Fruit fly (Drosophila melanogaster) whole organism, prepupa: ENCODE measurements around the gene CG9933.
A peak's percentile ranks its signal among the peaks of the same experiment; 100 is the strongest.

Experiments used
- CG11902 ChIP-seq: fragments of 200-800 bp; sonication (Bioruptor generic); optimal IDR thresholded peaks from 3 replicates; lab custom pipeline; 2016; ENCODE audit warnings: missing biosample characterization, missing genetic modification characterization
- CG15336 ChIP-seq: fragments of 200-800 bp; sonication (Bioruptor generic); IDR thresholded peaks from 2 replicates; pipeline ENCODE4 v1.3.6; 2022; ENCODE audit warnings: missing biosample characterization, missing genetic modification characterization
- CG3032 ChIP-seq: fragments of 200-800 bp; optimal IDR thresholded peaks from 2 replicates; lab custom pipeline; 2019; ENCODE audit warnings: missing biosample characterization, mild to moderate bottlenecking, missing genetic modification characterization, moderate library complexity
- CG4318 ChIP-seq: fragments of 200-800 bp; sonication (Bioruptor generic); optimal IDR thresholded peaks from 3 replicates; lab custom pipeline; 2017; ENCODE audit warnings: missing biosample characterization, mild to moderate bottlenecking, missing genetic modification characterization
- CG6163 ChIP-seq: fragments of 200-800 bp; sonication (Bioruptor generic); IDR thresholded peaks from 3 replicates; pipeline ENCODE4 v1.3.6; 2022; ENCODE audit warnings: missing biosample characterization, missing genetic modification characterization
- CG6792 ChIP-seq: fragments of 200-800 bp; sonication (Bioruptor generic); optimal IDR thresholded peaks from 3 replicates; lab custom pipeline; 2016; ENCODE audit warnings: missing biosample characterization, missing genetic modification characterization
- Gug ChIP-seq: fragments of 200-800 bp; sonication (Bioruptor generic); IDR thresholded peaks from 2 replicates; pipeline ENCODE4 v1.3.6; 2022; ENCODE audit warnings: missing biosample characterization, missing genetic modification characterization
- Hr38 ChIP-seq: sonication (Bioruptor generic); optimal IDR thresholded peaks from 2 replicates; lab custom pipeline; 2016; ENCODE audit warnings: missing biosample characterization, missing genetic modification characterization
- OdsH ChIP-seq: fragments of 200-800 bp; sonication (Bioruptor generic); optimal IDR thresholded peaks from 3 replicates; lab custom pipeline; 2016; ENCODE audit warnings: missing biosample characterization, missing genetic modification characterization
- esn ChIP-seq: fragments of 200-800 bp; sonication (Bioruptor generic); optimal IDR thresholded peaks from 2 replicates; lab custom pipeline; 2016; ENCODE audit warnings: missing biosample characterization, mild to moderate bottlenecking, missing genetic modification characterization, moderate library complexity
- spab ChIP-seq: fragments of 200-800 bp; sonication (Bioruptor generic); optimal IDR thresholded peaks from 2 replicates; lab custom pipeline; 2017; ENCODE audit warnings: missing biosample characterization, mild to moderate bottlenecking, missing genetic modification characterization, missing genetic modification reagents

DNA sequence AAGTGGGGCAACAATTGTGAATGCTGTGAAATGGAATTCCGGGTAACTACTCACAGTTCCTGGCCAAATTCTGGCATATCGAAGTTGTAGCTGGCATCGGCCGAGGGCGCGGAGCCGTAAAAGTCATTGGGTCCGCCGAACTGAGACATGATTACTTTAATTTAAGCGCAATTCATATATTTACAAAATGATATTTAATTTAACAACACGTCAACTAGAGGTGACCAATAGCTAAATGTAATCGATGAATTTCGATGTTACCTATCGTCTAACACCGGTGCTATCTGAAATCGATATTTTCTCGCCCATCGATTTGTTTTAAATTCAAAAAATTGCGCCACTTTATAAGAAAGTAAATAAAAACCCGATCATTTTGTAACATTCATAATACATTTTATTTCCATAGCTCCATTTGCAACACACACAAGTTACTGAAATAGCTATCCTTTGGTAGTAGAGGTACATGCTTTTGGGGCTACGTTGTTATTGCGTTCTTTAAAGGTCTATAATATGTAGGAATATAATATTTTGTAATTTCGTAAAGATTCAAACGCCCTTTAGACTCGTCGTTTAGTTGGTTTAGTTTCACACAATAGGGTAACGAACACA lies 20.6 kb downstream of the CG9933 start, which contains the start of gene Yip1d1:
- TF ChIP-seq CG11902 (GFP tag; lab: Kevin White, UChicago) (no peak), CG6792 (no peak), esn (GFP tag; lab: Kevin White, UChicago) (peak; percentile 16), Hr38 (GFP tag; lab: Kevin White, UChicago) (no peak), CG3032 (no peak), OdsH (GFP tag; lab: Kevin White, UChicago) (no peak), CG6163 (GFP tag; lab: Robert Waterston, UW) (no peak), CG15336 (GFP tag; lab: Robert Waterston, UW) (no peak), CG4318 (GFP tag; lab: Kevin White, UChicago) (no peak), Gug (no peak), spab (GFP tag; lab: Kevin White, UChicago) (no peak)
